Worm (Caenorhabditis elegans) whole organism, L4 larva: Measurements from ENCODE around the gene rike-1.

Experiments
- F49E8.2 ChIP-seq: sonication (generic microtip); optimal IDR thresholded peaks from 2 replicates; lab custom pipeline; 2016; ENCODE audit warnings: missing compliant biosample characterization, mild to moderate bottlenecking, missing genetic modification characterization, borderline replicate concordance
- R02D3.7 ChIP-seq: fragments of 150-350 bp; sonication (generic microtip); optimal IDR thresholded peaks from 3 replicates; lab custom pipeline; 2014; ENCODE audit warnings: missing biosample characterization, missing genetic modification characterization
- aly-2 ChIP-seq: sonication (generic microtip); optimal IDR thresholded peaks from 2 replicates; lab custom pipeline; 2018; ENCODE audit warnings: missing biosample characterization, missing genetic modification characterization
- dmd-8 ChIP-seq: fragments of 200-800 bp; sonication (Bioruptor generic); IDR thresholded peaks from 2 replicates; pipeline ENCODE4 v1.3.6; 2022; ENCODE audit warnings: missing genetic modification characterization, missing compliant biosample characterization
- duxl-1 ChIP-seq: sonication (generic microtip); optimal IDR thresholded peaks from 2 replicates; lab custom pipeline; 2016; ENCODE audit warnings: mild to moderate bottlenecking, missing genetic modification characterization, moderate library complexity, missing compliant biosample characterization; ENCODE audit not compliant: poor library complexity
- lsy-2 ChIP-seq, 2 experiments: fragments of 150-350 bp in 1 of 2; sonication (generic microtip) in 1 of 2; optimal IDR thresholded peaks; 2 replicates each; lab custom pipeline; 2014 to 2017; ENCODE audit warnings: missing biosample characterization in 2 of 2, missing genetic modification characterization in 2 of 2
- mdl-1 ChIP-seq, 2 experiments: fragments of 150-350 bp in 1 of 2; sonication (generic microtip) in 1 of 2; optimal IDR thresholded peaks; 2 replicates each; lab custom pipeline; 2014 to 2017; ENCODE audit warnings: missing biosample characterization in 2 of 2, missing genetic modification characterization in 2 of 2
- mdt-29 ChIP-seq: fragments of 200-800 bp; sonication (Bioruptor generic); IDR thresholded peaks from 2 replicates; pipeline ENCODE4 v1.3.6; 2022; ENCODE audit warnings: missing genetic modification reagents, missing genetic modification characterization, missing compliant biosample characterization
- nhr-48 ChIP-seq: sonication (generic microtip); optimal IDR thresholded peaks from 2 replicates; lab custom pipeline; 2016; ENCODE audit warnings: mild to moderate bottlenecking, missing genetic modification characterization, missing compliant biosample characterization
- snpc-4 ChIP-seq: fragments of 150-350 bp; optimal IDR thresholded peaks from 2 replicates; lab custom pipeline; 2014; ENCODE audit warnings: missing biosample characterization, missing genetic modification characterization
- unc-39 ChIP-seq: sonication (generic microtip); optimal IDR thresholded peaks from 2 replicates; lab custom pipeline; 2017; ENCODE audit warnings: missing biosample characterization, missing genetic modification characterization
- unc-62 ChIP-seq, 3 experiments: fragments of 150-350 bp in 1 of 3; sonication (generic microtip); optimal IDR thresholded peaks in 2 of 3; peaks in 1 of 3; 1 replicate in 1 of 3; 2 replicates in 2 of 3; lab custom pipeline; 2014 to 2017; ENCODE audit warnings: missing biosample characterization in 3 of 3, missing genetic modification characterization in 3 of 3, missing genetic modification reagents in 3 of 3, missing genotype in 1 of 3
- vab-7 ChIP-seq: fragments of 200-800 bp; sonication (Bioruptor generic); IDR thresholded peaks from 2 replicates; pipeline ENCODE4 v1.3.6; 2022; ENCODE audit warnings: missing genetic modification reagents, missing genetic modification characterization, missing compliant biosample characterization
- ztf-11 ChIP-seq: fragments of 150-350 bp; optimal IDR thresholded peaks from 2 replicates; lab custom pipeline; 2014; ENCODE audit warnings: missing biosample characterization, missing genetic modification characterization

- TF ChIP-seq mdt-29 (GFP tag; lab: Robert Waterston, UW) (no peak), unc-39 (tag; lab: Kevin White, UChicago) (no peak), lsy-2 (tag; optimal IDR thresholded peaks at IDR 0.05; lab: Kevin White, UChicago) (no peak), vab-7 (GFP tag; lab: Robert Waterston, UW) (no peak), mdl-1 (tag; optimal IDR thresholded peaks at IDR 0.05; lab: Kevin White, UChicago) (no peak), R02D3.7 (tag; lab: Kevin White, UChicago) (no peak), ztf-11 (tag; lab: Kevin White, UChicago) (no peak), aly-2 (no peak), F49E8.2 (tag; lab: Kevin White, UChicago) (no peak), dmd-8 (no peak), duxl-1 (tag; lab: Kevin White, UChicago) (no peak), snpc-4 (no peak), unc-62 (GFP tag; optimal IDR thresholded peaks at IDR 0.05 in 1 of 2; lab: Kevin White, UChicago) (no peak), unc-62 (tag; optimal IDR thresholded peaks at IDR 0.05; lab: Kevin White, UChicago) (no peak), nhr-48 (tag; lab: Kevin White, UChicago) (no peak)
Measured at ce11 chrV:14525089-14525488, 20.6 kb downstream of the rike-1 start, which contains the start of gene hda-1.
